Fruit fly (Drosophila melanogaster) whole organism, adult: ENCODE measurements around the gene ksh.

Experiments
- CG11617 ChIP-seq: fragments of 200-800 bp; sonication (Bioruptor generic); optimal IDR thresholded peaks from 2 replicates; lab custom pipeline; 2017; ENCODE audit warnings: mild to moderate bottlenecking, missing biosample characterization, missing genetic modification reagents, missing genetic modification characterization
- CG12768 ChIP-seq: fragments of 200-800 bp; sonication (Bioruptor generic); optimal IDR thresholded peaks from 2 replicates; lab custom pipeline; 2017; ENCODE audit warnings: missing biosample characterization, missing genetic modification characterization, mild to moderate bottlenecking, moderate library complexity, missing genetic modification reagents
- CG14711 ChIP-seq: fragments of 200-800 bp; sonication (Bioruptor generic); optimal IDR thresholded peaks from 2 replicates; lab custom pipeline; 2018; ENCODE audit warnings: missing biosample characterization, mild to moderate bottlenecking, missing genetic modification characterization, moderate library complexity
- CG1620 ChIP-seq: fragments of 200-800 bp; sonication (Bioruptor generic); optimal IDR thresholded peaks from 2 replicates; lab custom pipeline; 2016; ENCODE audit warnings: missing biosample characterization, missing genetic modification characterization
- CG33017 ChIP-seq: fragments of 200-800 bp; sonication (Bioruptor generic); optimal IDR thresholded peaks from 2 replicates; lab custom pipeline; 2018; ENCODE audit warnings: missing biosample characterization, mild to moderate bottlenecking, missing genetic modification characterization, moderate library complexity
- CG5204 ChIP-seq: fragments of 200-800 bp; sonication (Bioruptor generic); optimal IDR thresholded peaks from 2 replicates; lab custom pipeline; 2016; ENCODE audit warnings: missing biosample characterization, missing genetic modification characterization
- CG7045 ChIP-seq: fragments of 200-800 bp; sonication (Bioruptor generic); optimal IDR thresholded peaks from 2 replicates; lab custom pipeline; 2017; ENCODE audit warnings: missing biosample characterization, mild to moderate bottlenecking, missing genetic modification characterization
- Clk ChIP-seq: fragments of 200-800 bp; sonication (Bioruptor generic); optimal IDR thresholded peaks from 2 replicates; lab custom pipeline; 2017; ENCODE audit warnings: missing biosample characterization, missing genetic modification characterization
- Crg-1 ChIP-seq: fragments of 200-800 bp; sonication (Bioruptor generic); optimal IDR thresholded peaks from 2 replicates; lab custom pipeline; 2016; ENCODE audit warnings: missing biosample characterization, missing genetic modification characterization
- Hr96 ChIP-seq: fragments of 200-800 bp; sonication (Bioruptor generic); optimal IDR thresholded peaks from 2 replicates; lab custom pipeline; 2016; ENCODE audit warnings: missing biosample characterization, missing genetic modification characterization
- Mnt ChIP-seq: fragments of 200-800 bp; sonication (Bioruptor generic); optimal IDR thresholded peaks from 2 replicates; lab custom pipeline; 2016; ENCODE audit warnings: missing biosample characterization, mild to moderate bottlenecking, missing genetic modification characterization
- bab1 ChIP-seq: fragments of 200-800 bp; sonication (Bioruptor generic); optimal IDR thresholded peaks from 3 replicates; lab custom pipeline; 2019; ENCODE audit warnings: missing biosample characterization, mild to moderate bottlenecking, missing genetic modification characterization, moderate library complexity
- cic ChIP-seq: fragments of 200-800 bp; sonication (Bioruptor generic); optimal IDR thresholded peaks from 2 replicates; lab custom pipeline; 2017; ENCODE audit warnings: missing biosample characterization, mild to moderate bottlenecking, missing genetic modification characterization, moderate library complexity
- cnc ChIP-seq, 2 experiments: fragments of >200 bp; optimal IDR thresholded peaks; 2 replicates each; lab custom pipeline; 2017
- kay ChIP-seq: fragments of 200-800 bp; sonication (Bioruptor generic); peaks from one replicate; lab custom pipeline; 2016; ENCODE audit warnings: missing biosample characterization, missing genetic modification characterization, borderline replicate concordance
- ovo ChIP-seq: fragments of 200-800 bp; sonication (Bioruptor generic); optimal IDR thresholded peaks from 2 replicates; lab custom pipeline; 2016; ENCODE audit warnings: missing biosample characterization, missing genetic modification characterization
- pad ChIP-seq: fragments of 200-800 bp; sonication (Bioruptor generic); optimal IDR thresholded peaks from 3 replicates; lab custom pipeline; 2017; ENCODE audit warnings: missing biosample characterization, missing genetic modification characterization, mild to moderate bottlenecking, moderate library complexity, missing genetic modification reagents
- tj ChIP-seq: fragments of 200-800 bp; sonication (Bioruptor generic); optimal IDR thresholded peaks from 3 replicates; lab custom pipeline; 2017; ENCODE audit warnings: missing biosample characterization, mild to moderate bottlenecking, missing genetic modification characterization, moderate library complexity
- toe ChIP-seq: fragments of 200-800 bp; sonication (Bioruptor generic); optimal IDR thresholded peaks from 2 replicates; lab custom pipeline; 2016; ENCODE audit warnings: missing biosample characterization, missing genetic modification characterization

Gene ksh

dm6 chrX:19485057-19485456 is 9.7 kb downstream of the ksh start:
- TF ChIP-seq Hr96 (GFP tag; lab: Kevin White, UChicago) = no peak

- TF ChIP-seq CG5204 (GFP tag; lab: Kevin White, UChicago) = no peak
These were observed 14.2 kb downstream of the ksh start for dm6 chrX:19480544-19481127.

DNA sequence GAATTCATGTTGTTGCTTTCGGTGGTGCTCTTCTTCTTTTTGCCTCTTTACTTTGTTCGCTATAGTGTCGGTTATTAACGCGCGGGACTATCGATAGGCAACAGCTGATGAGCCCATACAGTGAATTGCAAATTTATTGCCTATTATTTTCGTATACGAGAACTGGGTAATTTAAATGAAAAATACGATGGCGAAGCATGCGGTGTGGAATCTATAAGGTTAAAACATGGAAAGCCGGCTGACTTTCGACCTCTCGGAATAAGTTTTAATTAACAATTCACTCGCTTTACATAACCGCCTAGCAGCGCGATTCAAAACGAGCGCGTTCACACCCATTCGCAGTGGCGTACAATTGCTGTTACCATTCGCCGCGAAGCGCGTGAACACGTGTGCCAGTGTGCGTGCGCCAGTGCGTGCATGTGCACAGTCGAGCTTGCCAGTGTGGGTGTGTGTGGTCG is 14.9 kb downstream of the ksh start, which contains the start of the genes Naa15-16 and mRpS14:
Naa15-16 (plus strand) TSS at position 116 of the 458 bp plus-strand sequence.
mRpS14 (minus strand) TSS at position 370 of the 458 bp plus-strand sequence.
- TF ChIP-seq ovo (no peak), cic (peak; percentile 56), CG11617 (GFP tag; lab: Kevin White, UChicago) (peak; percentile 43), cnc (optimal IDR thresholded peaks at IDR 0.05; lab: Kevin White, UChicago) (peak; percentile 79 to 97), tj (GFP tag; lab: Kevin White, UChicago) (peak; percentile 71), Mnt (peak; percentile 100)

dm6 chrX:19479134-19479533 is 15.7 kb downstream of the ksh start, which contains the start of gene CG32533:
Gene CG32533, minus strand, starts transcription at chrX:19479411.
- TF ChIP-seq CG11617 (GFP tag; lab: Kevin White, UChicago) = no peak
- no peak for TF ChIP-seq Crg-1 (GFP tag; lab: Kevin White, UChicago)
- no peak for TF ChIP-seq Clk
- TF ChIP-seq Hr96 (GFP tag; lab: Kevin White, UChicago) = no peak
- no peak for TF ChIP-seq ovo
- no peak for TF ChIP-seq tj (GFP tag; lab: Kevin White, UChicago)

DNA sequence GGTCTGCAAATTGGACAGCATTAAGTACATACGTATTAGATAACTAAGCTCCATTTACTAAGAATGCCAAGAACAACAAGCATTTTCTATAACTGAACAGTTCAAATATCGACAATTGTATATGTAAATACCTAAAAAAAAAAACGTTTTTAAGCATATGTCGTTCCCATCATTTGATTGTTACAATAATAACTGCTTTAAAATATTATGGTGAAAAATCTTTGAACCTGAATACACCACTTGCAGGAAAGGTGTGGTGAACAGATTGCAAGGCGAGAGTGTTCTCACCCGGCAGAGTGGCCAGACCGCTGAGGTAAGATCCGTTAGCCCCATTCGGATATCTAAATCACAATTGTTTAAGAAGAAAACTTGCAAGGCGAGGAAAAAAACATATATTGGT is 20.0 kb downstream of the ksh start, which contains the start of gene narya:
narya (plus strand) TSS at position 301 of the 400 bp plus-strand sequence.
- TF ChIP-seq ovo (peak; percentile 44), CG1620 (no peak)

DNA sequence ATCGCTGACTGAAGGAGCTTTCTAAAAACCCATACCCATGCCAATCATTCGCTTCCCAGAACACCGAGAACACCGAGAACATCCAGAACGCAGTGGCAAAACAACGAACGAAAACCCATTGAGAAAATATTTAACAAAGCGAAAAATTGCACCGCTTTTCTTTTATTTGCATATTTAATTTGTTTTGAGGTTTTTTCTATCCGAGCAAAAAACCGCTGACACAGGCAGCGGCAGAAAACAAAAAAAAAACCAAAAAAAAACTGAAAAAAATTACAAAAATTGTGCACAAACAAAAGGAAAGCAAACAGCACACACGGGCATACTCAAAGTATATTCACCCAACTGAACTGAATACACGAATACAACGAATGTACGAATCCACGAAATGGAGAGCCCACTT is 33.2 kb downstream of the ksh start:
- TF ChIP-seq tj (GFP tag; lab: Kevin White, UChicago) (peak; percentile 95), toe (no peak)

- TF ChIP-seq cnc (optimal IDR thresholded peaks at IDR 0.05; lab: Kevin White, UChicago) (no peak), CG11617 (GFP tag; lab: Kevin White, UChicago) (no peak)
These were observed 41.7 kb downstream of the ksh start for dm6 chrX:19453138-19453537.

dm6 chrX:19448297-19448696 is 46.5 kb downstream of the ksh start:
- TF ChIP-seq CG11617 (GFP tag; lab: Kevin White, UChicago) = no peak
- TF ChIP-seq CG1620 = no peak
- no peak for TF ChIP-seq Crg-1 (GFP tag; lab: Kevin White, UChicago)
- no peak for TF ChIP-seq CG7045 (GFP tag; lab: Kevin White, UChicago)
- no peak for TF ChIP-seq pad (GFP tag; lab: Kevin White, UChicago)
- TF ChIP-seq CG5204 (GFP tag; lab: Kevin White, UChicago) = no peak
- TF ChIP-seq tj (GFP tag; lab: Kevin White, UChicago) = no peak
- no peak for TF ChIP-seq cnc (optimal IDR thresholded peaks at IDR 0.05; lab: Kevin White, UChicago)
- no peak for TF ChIP-seq Hr96 (GFP tag; lab: Kevin White, UChicago)
- no peak for TF ChIP-seq bab1 (GFP tag; lab: Kevin White, UChicago)
- no peak for TF ChIP-seq ovo
- TF ChIP-seq cic = no peak
- TF ChIP-seq CG14711 (tag; lab: Kevin White, UChicago) = no peak
- no peak for TF ChIP-seq Clk
- no peak for TF ChIP-seq CG12768 (GFP tag; lab: Kevin White, UChicago)
- TF ChIP-seq Mnt = no peak
- no peak for TF ChIP-seq CG33017 (tag; lab: Kevin White, UChicago)
- TF ChIP-seq kay = no peak
